Fruit fly (Drosophila melanogaster) whole organism, adult: ENCODE measurements around the gene mRpS34.

ENCODE experiments used
- CG11617 ChIP-seq: fragments of 200-800 bp; sonication (Bioruptor generic); optimal IDR thresholded peaks from 2 replicates; lab custom pipeline; 2017; ENCODE audit warnings: mild to moderate bottlenecking, missing biosample characterization, missing genetic modification reagents, missing genetic modification characterization
- CG12768 ChIP-seq: fragments of 200-800 bp; sonication (Bioruptor generic); optimal IDR thresholded peaks from 2 replicates; lab custom pipeline; 2017; ENCODE audit warnings: missing biosample characterization, missing genetic modification characterization, mild to moderate bottlenecking, moderate library complexity, missing genetic modification reagents
- CG14711 ChIP-seq: fragments of 200-800 bp; sonication (Bioruptor generic); optimal IDR thresholded peaks from 2 replicates; lab custom pipeline; 2018; ENCODE audit warnings: missing biosample characterization, mild to moderate bottlenecking, missing genetic modification characterization, moderate library complexity
- CG1620 ChIP-seq: fragments of 200-800 bp; sonication (Bioruptor generic); optimal IDR thresholded peaks from 2 replicates; lab custom pipeline; 2016; ENCODE audit warnings: missing biosample characterization, missing genetic modification characterization
- CG33017 ChIP-seq: fragments of 200-800 bp; sonication (Bioruptor generic); optimal IDR thresholded peaks from 2 replicates; lab custom pipeline; 2018; ENCODE audit warnings: missing biosample characterization, mild to moderate bottlenecking, missing genetic modification characterization, moderate library complexity
- CG5204 ChIP-seq: fragments of 200-800 bp; sonication (Bioruptor generic); optimal IDR thresholded peaks from 2 replicates; lab custom pipeline; 2016; ENCODE audit warnings: missing biosample characterization, missing genetic modification characterization
- CG7045 ChIP-seq: fragments of 200-800 bp; sonication (Bioruptor generic); optimal IDR thresholded peaks from 2 replicates; lab custom pipeline; 2017; ENCODE audit warnings: missing biosample characterization, mild to moderate bottlenecking, missing genetic modification characterization
- CG7101 ChIP-seq: fragments of 200-800 bp; sonication (Bioruptor generic); optimal IDR thresholded peaks from 2 replicates; lab custom pipeline; 2018; ENCODE audit warnings: missing biosample characterization, mild to moderate bottlenecking, missing genetic modification characterization, moderate library complexity
- Clk ChIP-seq: fragments of 200-800 bp; sonication (Bioruptor generic); optimal IDR thresholded peaks from 2 replicates; lab custom pipeline; 2017; ENCODE audit warnings: missing biosample characterization, missing genetic modification characterization
- Crg-1 ChIP-seq: fragments of 200-800 bp; sonication (Bioruptor generic); optimal IDR thresholded peaks from 2 replicates; lab custom pipeline; 2016; ENCODE audit warnings: missing biosample characterization, missing genetic modification characterization
- Hr96 ChIP-seq: fragments of 200-800 bp; sonication (Bioruptor generic); optimal IDR thresholded peaks from 2 replicates; lab custom pipeline; 2016; ENCODE audit warnings: missing biosample characterization, missing genetic modification characterization
- Mnt ChIP-seq: fragments of 200-800 bp; sonication (Bioruptor generic); optimal IDR thresholded peaks from 2 replicates; lab custom pipeline; 2016; ENCODE audit warnings: missing biosample characterization, mild to moderate bottlenecking, missing genetic modification characterization
- bab1 ChIP-seq: fragments of 200-800 bp; sonication (Bioruptor generic); optimal IDR thresholded peaks from 3 replicates; lab custom pipeline; 2019; ENCODE audit warnings: missing biosample characterization, mild to moderate bottlenecking, missing genetic modification characterization, moderate library complexity
- cic ChIP-seq: fragments of 200-800 bp; sonication (Bioruptor generic); optimal IDR thresholded peaks from 2 replicates; lab custom pipeline; 2017; ENCODE audit warnings: missing biosample characterization, mild to moderate bottlenecking, missing genetic modification characterization, moderate library complexity
- cnc ChIP-seq, 2 experiments: fragments of >200 bp; optimal IDR thresholded peaks; 2 replicates each; lab custom pipeline; 2017
- kay ChIP-seq: fragments of 200-800 bp; sonication (Bioruptor generic); peaks from one replicate; lab custom pipeline; 2016; ENCODE audit warnings: missing biosample characterization, missing genetic modification characterization, borderline replicate concordance
- ovo ChIP-seq: fragments of 200-800 bp; sonication (Bioruptor generic); optimal IDR thresholded peaks from 2 replicates; lab custom pipeline; 2016; ENCODE audit warnings: missing biosample characterization, missing genetic modification characterization
- pad ChIP-seq: fragments of 200-800 bp; sonication (Bioruptor generic); optimal IDR thresholded peaks from 3 replicates; lab custom pipeline; 2017; ENCODE audit warnings: missing biosample characterization, missing genetic modification characterization, mild to moderate bottlenecking, moderate library complexity, missing genetic modification reagents
- tj ChIP-seq: fragments of 200-800 bp; sonication (Bioruptor generic); optimal IDR thresholded peaks from 3 replicates; lab custom pipeline; 2017; ENCODE audit warnings: missing biosample characterization, mild to moderate bottlenecking, missing genetic modification characterization, moderate library complexity
- toe ChIP-seq: fragments of 200-800 bp; sonication (Bioruptor generic); optimal IDR thresholded peaks from 2 replicates; lab custom pipeline; 2016; ENCODE audit warnings: missing biosample characterization, missing genetic modification characterization

The mRpS34 gene

dm6 chr3L:16327776-16328175 is 20.1 kb upstream of the mRpS34 start, which contains the start of gene CG13038:
CG13038 (minus strand) TSS chr3L:16327893.
- TF ChIP-seq CG11617 (GFP tag; lab: Kevin White, UChicago) (no peak), toe (GFP tag; lab: Kevin White, UChicago) (no peak)

dm6 chr3L:16328207-16328891 is 19.5 kb upstream of the mRpS34 start, which contains the start of gene CG13058:
CG13058 (plus strand) TSS chr3L:16328841.
- TF ChIP-seq cnc (optimal IDR thresholded peaks at IDR 0.05; lab: Kevin White, UChicago) (no peak), CG7101 (tag; lab: Kevin White, UChicago) (no peak), CG14711 (tag; lab: Kevin White, UChicago) (no peak)

DNA sequence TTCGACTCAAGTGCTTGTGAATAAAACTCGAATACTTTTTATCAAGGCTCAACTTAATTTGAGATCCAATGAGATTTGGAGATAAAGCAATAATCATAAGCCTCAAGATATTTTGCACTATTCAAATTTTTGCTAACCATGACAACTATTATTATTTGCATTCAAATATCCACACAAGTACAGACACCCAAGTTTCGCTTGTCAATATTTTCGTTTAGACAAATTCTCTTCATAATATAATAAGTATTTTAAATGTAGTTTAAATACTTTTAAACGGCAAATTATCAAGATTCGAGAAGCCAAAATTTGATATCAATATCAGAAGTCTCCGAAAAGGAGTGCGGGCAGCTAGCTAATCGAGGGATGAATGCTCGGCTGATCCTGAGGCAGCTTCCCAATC is 18.4 kb upstream of the mRpS34 start, which contains the start of gene CG33061:
CG33061 (plus strand) TSS at position 301 of the 400 bp plus-strand sequence.
- TF ChIP-seq toe (GFP tag; lab: Kevin White, UChicago) (no peak), CG1620 (GFP tag; lab: Kevin White, UChicago) (no peak), kay (GFP tag; lab: Kevin White, UChicago) (no peak), Crg-1 (no peak), CG7045 (GFP tag; lab: Kevin White, UChicago) (no peak), CG7101 (tag; lab: Kevin White, UChicago) (no peak), CG14711 (tag; lab: Kevin White, UChicago) (no peak), cic (GFP tag; lab: Kevin White, UChicago) (no peak), Clk (no peak), cnc (optimal IDR thresholded peaks at IDR 0.05; lab: Kevin White, UChicago) (no peak), CG12768 (GFP tag; lab: Kevin White, UChicago) (no peak), Mnt (GFP tag; lab: Kevin White, UChicago) (no peak)

DNA sequence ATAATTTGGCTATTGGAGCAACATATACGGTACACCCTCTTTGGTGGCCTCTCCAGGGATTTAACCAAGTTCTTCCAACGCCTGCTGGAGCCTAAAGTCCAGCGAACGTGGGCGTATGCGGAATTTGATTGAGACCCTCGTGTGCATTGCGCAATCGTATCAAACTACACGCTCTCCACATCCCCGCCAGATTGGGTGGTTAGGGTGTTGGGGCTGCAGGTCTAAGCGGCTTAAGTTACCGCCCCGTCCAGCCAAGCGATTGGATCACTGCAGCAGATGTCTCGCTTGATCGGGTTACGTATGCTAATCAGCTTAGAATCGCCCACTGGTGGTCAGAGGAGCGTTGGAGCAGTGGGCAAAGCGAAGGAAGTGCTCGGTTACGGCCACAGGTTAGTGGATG is 17.1 kb upstream of the mRpS34 start, which contains the start of gene CG33060:
CG33060 (plus strand) TSS at position 301 of the 400 bp plus-strand sequence.
- TF ChIP-seq CG14711 (tag; lab: Kevin White, UChicago) = no peak
- no peak for TF ChIP-seq bab1 (GFP tag; lab: Kevin White, UChicago)
- no peak for TF ChIP-seq CG33017
- no peak for TF ChIP-seq cnc (optimal IDR thresholded peaks at IDR 0.05; lab: Kevin White, UChicago)
- TF ChIP-seq tj (GFP tag; lab: Kevin White, UChicago) = no peak
- TF ChIP-seq kay (GFP tag; lab: Kevin White, UChicago) = no peak
- no peak for TF ChIP-seq CG5204 (GFP tag; lab: Kevin White, UChicago)
- TF ChIP-seq toe (GFP tag; lab: Kevin White, UChicago) = no peak
- TF ChIP-seq Crg-1 = no peak
- no peak for TF ChIP-seq Clk
- TF ChIP-seq Mnt (GFP tag; lab: Kevin White, UChicago) = no peak
- no peak for TF ChIP-seq CG7045 (GFP tag; lab: Kevin White, UChicago)
- no peak for TF ChIP-seq pad (GFP tag; lab: Kevin White, UChicago)

DNA sequence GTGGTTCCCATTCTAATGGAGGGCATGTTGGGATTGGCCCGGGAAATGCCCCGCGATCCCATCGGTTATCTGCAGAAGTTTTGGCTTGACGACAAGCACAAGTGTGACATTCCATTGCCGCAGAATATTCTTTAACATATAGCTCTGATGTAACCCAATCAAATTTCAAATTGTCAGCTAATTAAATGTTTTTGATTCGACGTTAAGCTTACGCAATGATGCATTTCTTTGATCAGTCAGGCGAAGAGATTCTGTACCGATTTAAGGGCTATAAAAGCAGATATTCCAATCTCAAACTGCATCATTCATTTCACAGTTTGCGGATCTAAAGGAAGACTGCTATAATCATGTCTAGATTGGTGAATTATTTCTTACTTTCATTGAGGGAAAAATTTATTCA is 16.2 kb upstream of the mRpS34 start, which contains the start of gene retinin:
retinin (plus strand) TSS at position 301 of the 400 bp plus-strand sequence.
- TF ChIP-seq Clk (no peak), ovo (GFP tag; lab: Kevin White, UChicago) (no peak), kay (GFP tag; lab: Kevin White, UChicago) (no peak), CG7101 (tag; lab: Kevin White, UChicago) (no peak), cic (GFP tag; lab: Kevin White, UChicago) (no peak), bab1 (GFP tag; lab: Kevin White, UChicago) (no peak), CG7045 (GFP tag; lab: Kevin White, UChicago) (no peak), CG1620 (GFP tag; lab: Kevin White, UChicago) (no peak), CG12768 (GFP tag; lab: Kevin White, UChicago) (no peak), Mnt (GFP tag; lab: Kevin White, UChicago) (no peak), cnc (optimal IDR thresholded peaks at IDR 0.05; lab: Kevin White, UChicago) (no peak), tj (GFP tag; lab: Kevin White, UChicago) (no peak), Crg-1 (no peak), Hr96 (GFP tag; lab: Kevin White, UChicago) (no peak)

- TF ChIP-seq pad (GFP tag; lab: Kevin White, UChicago) = no peak
- no peak for TF ChIP-seq CG14711 (tag; lab: Kevin White, UChicago)
- TF ChIP-seq tj (GFP tag; lab: Kevin White, UChicago) = no peak
- no peak for TF ChIP-seq CG5204 (GFP tag; lab: Kevin White, UChicago)
- no peak for TF ChIP-seq Hr96 (GFP tag; lab: Kevin White, UChicago)
- no peak for TF ChIP-seq CG1620 (GFP tag; lab: Kevin White, UChicago)
- no peak for TF ChIP-seq ovo (GFP tag; lab: Kevin White, UChicago)
Measured at dm6 chr3L:16333013-16333412, 14.9 kb upstream of the mRpS34 start, which contains the start of gene CG13056. CG13056 (plus strand) TSS chr3L:16333313.

DNA sequence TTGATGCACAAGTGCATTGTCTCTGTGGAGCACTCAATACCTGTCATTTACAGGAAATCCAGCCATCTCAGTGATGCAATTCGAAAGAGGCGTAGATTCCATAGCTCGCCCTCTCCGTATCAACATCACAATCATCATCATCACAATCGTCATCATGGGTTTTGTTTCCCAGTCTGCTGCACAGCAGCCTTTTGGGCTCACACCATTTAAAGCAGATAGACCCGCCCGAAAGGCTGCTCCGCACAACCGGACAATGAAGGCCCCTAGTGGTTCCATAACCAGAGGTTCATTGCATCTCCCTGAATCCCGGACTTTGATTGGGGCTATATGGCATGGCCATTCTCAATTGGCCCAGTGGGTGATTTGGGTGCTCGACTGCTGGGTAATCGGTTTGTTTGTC is 13.0 kb upstream of the mRpS34 start:
- no peak for TF ChIP-seq cic (GFP tag; lab: Kevin White, UChicago)
- no peak for TF ChIP-seq CG12768 (GFP tag; lab: Kevin White, UChicago)
- TF ChIP-seq toe (GFP tag; lab: Kevin White, UChicago) = no peak
- no peak for TF ChIP-seq kay (GFP tag; lab: Kevin White, UChicago)
